Worm (Caenorhabditis elegans) whole organism, L4 larva: ENCODE data around the gene ZK809.9.

Experiments
- F37D6.2 ChIP-seq: sonication (generic microtip); optimal IDR thresholded peaks from 2 replicates; lab custom pipeline; 2016; ENCODE audit warnings: mild to moderate bottlenecking, missing genetic modification characterization, missing compliant biosample characterization
- F44E2.7 ChIP-seq: fragments of 200-800 bp; sonication (Bioruptor generic); IDR thresholded peaks from 2 replicates; pipeline ENCODE4 v2.1.2; 2022; ENCODE audit warnings: missing genetic modification characterization, missing compliant biosample characterization
- R02D3.7 ChIP-seq: fragments of 150-350 bp; sonication (generic microtip); optimal IDR thresholded peaks from 3 replicates; lab custom pipeline; 2014; ENCODE audit warnings: missing biosample characterization, missing genetic modification characterization
- Y48G9A.11 ChIP-seq: fragments of 200-800 bp; sonication (Bioruptor generic); IDR thresholded peaks from 2 replicates; pipeline ENCODE4 v1.3.6; 2022; ENCODE audit warnings: missing genetic modification reagents, missing genetic modification characterization, missing compliant biosample characterization
- Y75B8A.6 ChIP-seq: fragments of 200-800 bp; sonication (Bioruptor generic); IDR thresholded peaks from 2 replicates; pipeline ENCODE4 v1.3.6; 2022; ENCODE audit warnings: missing genetic modification reagents, missing genetic modification characterization, missing compliant biosample characterization
- ZK337.2 ChIP-seq: fragments of 200-800 bp; sonication (Bioruptor generic); IDR thresholded peaks from 2 replicates; pipeline ENCODE4 v1.3.6; 2022; ENCODE audit warnings: missing genetic modification reagents, missing genetic modification characterization, missing compliant biosample characterization
- aha-1 ChIP-seq: fragments of 150-350 bp; peaks from one replicate; lab custom pipeline; 2014; ENCODE audit warnings: missing biosample characterization, missing genetic modification characterization
- ceh-28 ChIP-seq: fragments of 150-350 bp; optimal IDR thresholded peaks from 2 replicates; lab custom pipeline; 2014; ENCODE audit warnings: missing biosample characterization, missing genetic modification reagents, missing genetic modification characterization
- ceh-82 ChIP-seq: sonication (generic microtip); optimal IDR thresholded peaks from 2 replicates; lab custom pipeline; 2017; ENCODE audit warnings: missing biosample characterization, missing genetic modification characterization
- ces-1 ChIP-seq: fragments of 150-350 bp; sonication (generic microtip); optimal IDR thresholded peaks from 4 replicates; lab custom pipeline; 2014; ENCODE audit warnings: missing biosample characterization, missing genetic modification reagents, missing genetic modification characterization
- ctbp-1 ChIP-seq: fragments of 200-800 bp; sonication (Bioruptor generic); IDR thresholded peaks from 2 replicates; pipeline ENCODE4 v1.3.6; 2022; ENCODE audit warnings: missing genetic modification reagents, missing genetic modification characterization, missing compliant biosample characterization
- daf-19 ChIP-seq: fragments of 200-800 bp; sonication (Bioruptor generic); conservative IDR thresholded peaks from 2 replicates; pipeline ENCODE4 v1.3.6; 2022; ENCODE audit warnings: missing genetic modification characterization, missing compliant biosample characterization
- daf-8 ChIP-seq: fragments of 200-800 bp; sonication (Bioruptor generic); IDR thresholded peaks from 2 replicates; pipeline ENCODE4 v1.3.6; 2022; ENCODE audit warnings: missing genetic modification characterization, missing compliant biosample characterization
- dmd-6 ChIP-seq: fragments of 200-800 bp; sonication (Bioruptor generic); IDR thresholded peaks from 2 replicates; pipeline ENCODE4 v1.3.6; 2022; ENCODE audit warnings: missing genetic modification reagents, missing genetic modification characterization, missing compliant biosample characterization
- dmd-8 ChIP-seq: fragments of 200-800 bp; sonication (Bioruptor generic); IDR thresholded peaks from 2 replicates; pipeline ENCODE4 v1.3.6; 2022; ENCODE audit warnings: missing genetic modification characterization, missing compliant biosample characterization
- dmd-9 ChIP-seq: fragments of 200-800 bp; sonication (Bioruptor generic); IDR thresholded peaks from 2 replicates; pipeline ENCODE4 v1.3.6; 2022; ENCODE audit warnings: missing genetic modification reagents, missing genetic modification characterization, missing compliant biosample characterization
- dpl-1 ChIP-seq: fragments of 150-350 bp; optimal IDR thresholded peaks from 2 replicates; lab custom pipeline; 2014; ENCODE audit warnings: missing biosample characterization, missing genetic modification reagents, missing genetic modification characterization
- dve-1 ChIP-seq: sonication (generic microtip); optimal IDR thresholded peaks from 2 replicates; lab custom pipeline; 2017; ENCODE audit warnings: antibody characterized with exemption, mild to moderate bottlenecking, missing genetic modification characterization, missing compliant biosample characterization; ENCODE audit not compliant: insufficient read depth
- egl-27 ChIP-seq: sonication (generic microtip); optimal IDR thresholded peaks from 3 replicates; lab custom pipeline; 2017; ENCODE audit warnings: missing biosample characterization, missing genetic modification reagents, missing genetic modification characterization
- fkh-10 ChIP-seq: fragments of 150-350 bp; optimal IDR thresholded peaks from 2 replicates; lab custom pipeline; 2014; ENCODE audit warnings: missing biosample characterization, missing genetic modification reagents, missing genetic modification characterization
- fos-1 ChIP-seq: fragments of 150-350 bp; optimal IDR thresholded peaks from 2 replicates; lab custom pipeline; 2014; ENCODE audit warnings: missing biosample characterization, missing genetic modification characterization
- hif-1 ChIP-seq, 2 experiments: sonication (generic microtip); optimal IDR thresholded peaks; 2 replicates each; lab custom pipeline; 2016 to 2017; ENCODE audit warnings: missing compliant biosample characterization in 2 of 2, missing genetic modification characterization in 2 of 2, missing genetic modification reagents in 2 of 2, missing genotype in 2 of 2, mild to moderate bottlenecking in 1 of 2
- hlh-11 ChIP-seq: fragments of 200-800 bp; sonication (Bioruptor generic); optimal IDR thresholded peaks from 2 replicates; lab custom pipeline; 2018; ENCODE audit warnings: mild to moderate bottlenecking, missing genetic modification characterization, missing compliant biosample characterization
- hlh-30 ChIP-seq: sonication (generic microtip); optimal IDR thresholded peaks from 2 replicates; lab custom pipeline; 2017; ENCODE audit warnings: antibody characterized with exemption, mild to moderate bottlenecking, missing genetic modification characterization, missing compliant biosample characterization; ENCODE audit not compliant: insufficient read depth
- hmg-1.1 ChIP-seq: fragments of 200-800 bp; sonication (Bioruptor generic); IDR thresholded peaks from 2 replicates; pipeline ENCODE4 v1.3.6; 2022; ENCODE audit warnings: missing genetic modification reagents, missing genetic modification characterization, missing compliant biosample characterization
- lim-7 ChIP-seq: fragments of 200-800 bp; sonication (Bioruptor generic); IDR thresholded peaks from 2 replicates; pipeline ENCODE4 v1.3.6; 2022; ENCODE audit warnings: missing genetic modification characterization, missing compliant biosample characterization
- lin-1 ChIP-seq: fragments of 200-800 bp; sonication (Bioruptor generic); IDR thresholded peaks from 2 replicates; pipeline ENCODE4 v1.3.6; 2022; ENCODE audit warnings: missing genetic modification reagents, missing genetic modification characterization, missing compliant biosample characterization
- lin-13 ChIP-seq: fragments of 150-350 bp; optimal IDR thresholded peaks from 2 replicates; lab custom pipeline; 2014; ENCODE audit warnings: missing biosample characterization, missing genetic modification reagents, missing genetic modification characterization
- lin-38 ChIP-seq: fragments of 200-800 bp; sonication (Bioruptor generic); IDR thresholded peaks from 2 replicates; pipeline ENCODE4 v1.3.6; 2022; ENCODE audit warnings: missing genetic modification reagents, missing genetic modification characterization, missing compliant biosample characterization
- lir-3 ChIP-seq: sonication (generic microtip); optimal IDR thresholded peaks from 2 replicates; lab custom pipeline; 2016; ENCODE audit warnings: mild to moderate bottlenecking, missing genetic modification characterization, missing compliant biosample characterization
- lsy-2 ChIP-seq, 2 experiments: fragments of 150-350 bp in 1 of 2; sonication (generic microtip) in 1 of 2; optimal IDR thresholded peaks; 2 replicates each; lab custom pipeline; 2014 to 2017; ENCODE audit warnings: missing biosample characterization in 2 of 2, missing genetic modification characterization in 2 of 2
- madf-5 ChIP-seq, 2 experiments: fragments of 200-800 bp; sonication (Bioruptor generic); IDR thresholded peaks; 2 replicates each; pipeline ENCODE4 v1.3.6; 2022; ENCODE audit warnings: missing compliant biosample characterization in 2 of 2, missing genetic modification characterization in 2 of 2
- madf-9 ChIP-seq: fragments of 200-800 bp; sonication (Bioruptor generic); conservative IDR thresholded peaks from 2 replicates; pipeline ENCODE4 v1.3.6; 2022; ENCODE audit warnings: missing genetic modification reagents, missing genetic modification characterization, missing compliant biosample characterization
- mep-1 ChIP-seq: fragments of 150-350 bp; sonication (generic microtip); optimal IDR thresholded peaks from 3 replicates; lab custom pipeline; 2014; ENCODE audit warnings: missing biosample characterization, missing genetic modification characterization
- mxl-2 ChIP-seq: fragments of 200-800 bp; sonication (Bioruptor generic); conservative IDR thresholded peaks from 2 replicates; pipeline ENCODE4 v1.3.6; 2022; ENCODE audit warnings: missing genetic modification reagents, missing genetic modification characterization, missing compliant biosample characterization
- mxl-3 ChIP-seq: fragments of 200-800 bp; sonication (Bioruptor generic); optimal IDR thresholded peaks from 2 replicates; lab custom pipeline; 2018; ENCODE audit warnings: mild to moderate bottlenecking, missing genetic modification characterization, missing compliant biosample characterization
- nhr-102 ChIP-seq: sonication (generic microtip); optimal IDR thresholded peaks from 2 replicates; lab custom pipeline; 2016; ENCODE audit warnings: mild to moderate bottlenecking, missing genetic modification characterization, moderate library complexity, missing compliant biosample characterization
- nhr-11 ChIP-seq: fragments of 150-350 bp; optimal IDR thresholded peaks from 2 replicates; lab custom pipeline; 2014; ENCODE audit warnings: missing biosample characterization, missing genetic modification characterization
- nhr-28 ChIP-seq: fragments of 150-350 bp; optimal IDR thresholded peaks from 2 replicates; lab custom pipeline; 2014; ENCODE audit warnings: missing biosample characterization, missing genetic modification characterization
- nhr-48 ChIP-seq: sonication (generic microtip); optimal IDR thresholded peaks from 2 replicates; lab custom pipeline; 2016; ENCODE audit warnings: mild to moderate bottlenecking, missing genetic modification characterization, missing compliant biosample characterization
- nhr-76 ChIP-seq: fragments of 150-350 bp; optimal IDR thresholded peaks from 2 replicates; lab custom pipeline; 2014; ENCODE audit warnings: missing biosample characterization, missing genetic modification characterization
- pha-4 ChIP-seq, 2 experiments: fragments of 150-350 bp in 1 of 2; fragments of 200-800 bp in 1 of 2; sonication (Bioruptor generic) in 1 of 2; IDR thresholded peaks in 1 of 2; optimal IDR thresholded peaks in 1 of 2; 2 replicates each; pipeline versions ENCODE4 v1.3.6 to Lab custom; 2014 to 2022; ENCODE audit warnings: missing genetic modification characterization in 2 of 2, missing genetic modification reagents in 2 of 2, missing biosample characterization in 1 of 2, missing compliant biosample characterization in 1 of 2
- php-3 ChIP-seq: fragments of 200-800 bp; sonication (Bioruptor generic); IDR thresholded peaks from 2 replicates; pipeline ENCODE4 v1.3.6; 2022; ENCODE audit warnings: missing genetic modification reagents, missing genetic modification characterization, missing compliant biosample characterization
- pqm-1 ChIP-seq: sonication (generic microtip); optimal IDR thresholded peaks from 2 replicates; lab custom pipeline; 2017; ENCODE audit warnings: missing biosample characterization, missing genetic modification characterization
- rbr-2 ChIP-seq: sonication (generic microtip); optimal IDR thresholded peaks from 2 replicates; lab custom pipeline; 2016; ENCODE audit warnings: missing genotype, missing genetic modification characterization, missing compliant biosample characterization
- set-16 ChIP-seq: fragments of 200-800 bp; sonication (Bioruptor generic); IDR thresholded peaks from 2 replicates; pipeline ENCODE4 v1.3.6; 2022; ENCODE audit warnings: missing genetic modification reagents, missing genetic modification characterization, missing compliant biosample characterization
- spr-1 ChIP-seq: sonication (generic microtip); optimal IDR thresholded peaks from 2 replicates; lab custom pipeline; 2016; ENCODE audit warnings: mild to moderate bottlenecking, missing genetic modification characterization, missing compliant biosample characterization
- tra-1 ChIP-seq: fragments of 200-800 bp; sonication (Bioruptor generic); IDR thresholded peaks from 2 replicates; pipeline ENCODE4 v1.3.6; 2022; ENCODE audit warnings: missing genetic modification reagents, missing genetic modification characterization, missing compliant biosample characterization
- vab-7 ChIP-seq: fragments of 200-800 bp; sonication (Bioruptor generic); IDR thresholded peaks from 2 replicates; pipeline ENCODE4 v1.3.6; 2022; ENCODE audit warnings: missing genetic modification reagents, missing genetic modification characterization, missing compliant biosample characterization
- zfp-3 ChIP-seq: fragments of 200-800 bp; sonication (Bioruptor generic); conservative IDR thresholded peaks from 2 replicates; pipeline ENCODE4 v1.3.6; 2022; ENCODE audit warnings: missing genetic modification reagents, missing genetic modification characterization, missing compliant biosample characterization
- ztf-11 ChIP-seq: fragments of 150-350 bp; optimal IDR thresholded peaks from 2 replicates; lab custom pipeline; 2014; ENCODE audit warnings: missing biosample characterization, missing genetic modification characterization

ZK809.9 gene

DNA sequence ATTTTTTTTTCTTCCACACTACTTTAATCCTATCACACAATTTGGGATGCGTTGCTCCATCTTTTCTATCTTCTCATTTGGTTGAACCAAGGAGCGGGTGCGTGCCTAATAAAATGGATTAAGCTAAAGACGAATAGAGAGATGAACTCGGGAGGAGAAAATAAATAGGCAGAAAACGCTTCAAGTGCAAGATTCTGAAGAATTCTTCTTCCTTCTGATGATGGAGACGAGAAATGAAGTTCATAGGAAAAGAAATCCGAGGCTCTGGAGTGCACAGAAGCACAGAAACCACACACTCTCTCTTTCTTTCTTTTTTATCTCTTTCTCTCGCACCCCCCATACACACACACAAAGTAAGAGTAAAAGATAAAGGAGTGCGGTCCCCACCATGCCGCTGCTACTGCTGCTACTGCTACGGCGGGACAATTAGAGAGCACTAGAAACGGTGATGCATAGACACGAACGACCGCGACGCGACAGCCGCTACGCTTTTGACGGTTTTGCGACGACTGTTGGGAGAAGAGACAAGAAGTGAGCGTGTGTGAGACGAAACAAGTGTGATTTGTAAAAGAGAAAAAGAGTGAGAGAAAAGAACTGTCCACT lies 27.1 kb downstream of the ZK809.9 start (continued):
- TF ChIP-seq egl-27 (tag; lab: Kevin White, UChicago): no peak
- TF ChIP-seq zfp-3 (GFP tag; lab: Robert Waterston, UW): no peak
- TF ChIP-seq nhr-11: peak; percentile 50
- peak; percentile 34 for TF ChIP-seq dpl-1 (GFP tag; lab: Kevin White, UChicago)
- TF ChIP-seq lin-38 (GFP tag; lab: Robert Waterston, UW): peak; percentile 56
- no peak for TF ChIP-seq madf-5 (GFP tag; IDR thresholded peaks at IDR 0.05; lab: Robert Waterston, UW)
- TF ChIP-seq hif-1 (tag; optimal IDR thresholded peaks at IDR 0.05; lab: Kevin White, UChicago): peak in 1 of 2 experiments; percentile 64
- TF ChIP-seq ZK337.2 (GFP tag; lab: Robert Waterston, UW): no peak
- TF ChIP-seq hmg-1.1 (GFP tag; lab: Robert Waterston, UW): peak; percentile 85
- TF ChIP-seq lsy-2 (tag; optimal IDR thresholded peaks at IDR 0.05; lab: Kevin White, UChicago): peak; percentile 32 to 58
- peak; percentile 42 for TF ChIP-seq spr-1 (tag; lab: Kevin White, UChicago)
- peak; percentile 57 for TF ChIP-seq nhr-48 (tag; lab: Kevin White, UChicago)
- peak; percentile 86 for TF ChIP-seq dmd-6 (GFP tag; lab: Robert Waterston, UW)
- TF ChIP-seq madf-9: peak; percentile 39; the same call in 1 of the 2 replicates
- TF ChIP-seq pqm-1 (tag; lab: Kevin White, UChicago): peak; percentile 74
- peak; percentile 58; the same call in 1 of the 2 replicates for TF ChIP-seq pha-4 (GFP tag; IDR thresholded peaks at IDR 0.05; lab: Robert Waterston, UW)
- no peak for TF ChIP-seq pha-4 (tag; optimal IDR thresholded peaks at IDR 0.05; lab: Kevin White, UChicago)
- peak; percentile 98 for TF ChIP-seq hlh-11 (tag; lab: Kevin White, UChicago)
- no peak for TF ChIP-seq daf-19 (GFP tag; lab: Robert Waterston, UW)
- TF ChIP-seq ces-1 (GFP tag; lab: Kevin White, UChicago): peak; percentile 72
- no peak for TF ChIP-seq ztf-11 (tag; lab: Kevin White, UChicago)
- peak; percentile 65 for TF ChIP-seq set-16 (GFP tag; lab: Robert Waterston, UW)
- TF ChIP-seq F37D6.2 (tag; lab: Kevin White, UChicago): peak; percentile 18
- TF ChIP-seq lir-3: no peak
- TF ChIP-seq nhr-28: peak; percentile 96
- TF ChIP-seq R02D3.7: no peak
- 0 out of 2 replicates have a peak, but pooled peaks have one; percentile 44 for TF ChIP-seq lim-7 (GFP tag; lab: Robert Waterston, UW)
- 0 out of 2 replicates have a peak, but pooled peaks have one; percentile 39 for TF ChIP-seq dmd-8 (GFP tag; lab: Robert Waterston, UW)
- TF ChIP-seq dve-1: peak; percentile 92
- peak; percentile 69 for TF ChIP-seq fkh-10 (GFP tag; lab: Kevin White, UChicago)
- TF ChIP-seq ceh-28 (tag; lab: Kevin White, UChicago): peak; percentile 16
- TF ChIP-seq ceh-82 (tag; lab: Kevin White, UChicago): no peak
- peak; percentile 95 for TF ChIP-seq aha-1 (tag; lab: Kevin White, UChicago)
- TF ChIP-seq rbr-2: peak; percentile 73
- TF ChIP-seq hlh-30 (tag; lab: Kevin White, UChicago): peak; percentile 81
- peak; percentile 61 for TF ChIP-seq nhr-102
- TF ChIP-seq Y75B8A.6 (GFP tag; lab: Robert Waterston, UW): no peak
- peak; percentile 87 for TF ChIP-seq mep-1 (tag; lab: Kevin White, UChicago)
- TF ChIP-seq mxl-3 (GFP tag; lab: Kevin White, UChicago): peak; percentile 98

DNA sequence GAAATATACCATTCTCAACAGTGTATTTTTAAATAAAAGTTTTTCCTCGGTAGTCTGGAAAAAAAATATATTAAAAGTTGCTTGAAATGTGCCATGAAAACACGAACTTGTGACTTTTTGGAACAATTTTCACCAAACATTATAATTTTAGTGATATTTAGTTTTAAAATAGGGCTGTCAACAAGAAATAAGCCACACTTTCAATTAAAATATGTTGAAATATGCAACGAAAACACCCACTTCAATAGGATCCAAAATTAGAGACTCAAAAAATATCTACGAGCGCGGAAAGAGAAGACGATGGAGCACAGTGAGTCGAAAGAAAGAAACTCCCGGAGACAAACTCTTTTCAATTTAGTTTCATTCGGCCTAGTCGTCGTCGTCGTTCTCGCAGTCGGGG lies 28.4 kb downstream of the ZK809.9 start, which contains the start of gene ZK792.12:
TSS of gene ZK792.12 (plus strand) at position 301 of the 400 bp plus-strand sequence.
- TF ChIP-seq mxl-2 (GFP tag; lab: Robert Waterston, UW) (no peak), ctbp-1 (GFP tag; lab: Robert Waterston, UW) (no peak), dmd-9 (GFP tag; lab: Robert Waterston, UW) (no peak), Y48G9A.11 (GFP tag; lab: Robert Waterston, UW) (no peak), nhr-76 (tag; lab: Kevin White, UChicago) (no peak), nhr-48 (tag; lab: Kevin White, UChicago) (no peak), php-3 (GFP tag; lab: Robert Waterston, UW) (no peak), daf-8 (GFP tag; lab: Robert Waterston, UW) (no peak), mep-1 (tag; lab: Kevin White, UChicago) (no peak), tra-1 (GFP tag; lab: Robert Waterston, UW) (no peak), nhr-11 (no peak), lin-13 (GFP tag; lab: Kevin White, UChicago) (no peak), fos-1 (no peak), lin-1 (no peak), F44E2.7 (no peak), vab-7 (GFP tag; lab: Robert Waterston, UW) (no peak)
